Worm (Caenorhabditis elegans) whole organism, L1 larva: ENCODE results near the gene srh-74.

Experiments used
- C04F5.9 ChIP-seq: sonication (generic microtip); optimal IDR thresholded peaks from 2 replicates; lab custom pipeline; 2016; ENCODE audit warnings: missing genetic modification characterization, missing compliant biosample characterization
- C16A3.4 ChIP-seq: fragments of 150-350 bp; optimal IDR thresholded peaks from 2 replicates; lab custom pipeline; 2014; ENCODE audit warnings: missing biosample characterization, missing genetic modification characterization
- F16B12.6 ChIP-seq: fragments of 150-350 bp; optimal IDR thresholded peaks from 2 replicates; lab custom pipeline; 2014; ENCODE audit warnings: missing biosample characterization, missing genetic modification characterization
- Y116A8C.19 ChIP-seq: sonication (generic microtip); optimal IDR thresholded peaks from 2 replicates; lab custom pipeline; 2016; ENCODE audit warnings: missing compliant biosample characterization, missing genetic modification characterization, borderline replicate concordance
- aha-1 ChIP-seq: fragments of 150-350 bp; optimal IDR thresholded peaks from 2 replicates; lab custom pipeline; 2014; ENCODE audit warnings: missing biosample characterization, missing genetic modification characterization
- aly-2 ChIP-seq: fragments of 150-350 bp; optimal IDR thresholded peaks from 2 replicates; lab custom pipeline; 2014; ENCODE audit warnings: missing biosample characterization, missing genetic modification characterization
- ama-1 ChIP-seq: fragments of 150-350 bp; optimal IDR thresholded peaks from 2 replicates; lab custom pipeline; 2014
- blmp-1 ChIP-seq: fragments of 150-350 bp; optimal IDR thresholded peaks from 2 replicates; lab custom pipeline; 2014; ENCODE audit warnings: missing biosample characterization, missing genetic modification characterization
- ceh-63 ChIP-seq: fragments of 200-800 bp; sonication (Bioruptor generic); optimal IDR thresholded peaks from 2 replicates; lab custom pipeline; 2018; ENCODE audit warnings: mild to moderate bottlenecking, missing genetic modification characterization, missing compliant biosample characterization
- ceh-8 ChIP-seq: fragments of 200-800 bp; sonication (Bioruptor generic); optimal IDR thresholded peaks from 2 replicates; lab custom pipeline; 2018; ENCODE audit warnings: mild to moderate bottlenecking, missing genetic modification characterization, moderate library complexity, missing compliant biosample characterization
- ceh-88 ChIP-seq: fragments of 200-800 bp; sonication (Bioruptor generic); IDR thresholded peaks from 2 replicates; pipeline ENCODE4 v1.3.6; 2022; ENCODE audit warnings: missing genetic modification characterization, missing compliant biosample characterization
- ceh-90 ChIP-seq: sonication (generic microtip); optimal IDR thresholded peaks from 2 replicates; lab custom pipeline; 2016; ENCODE audit warnings: missing genetic modification characterization, missing compliant biosample characterization
- dsc-1 ChIP-seq: sonication (generic microtip); optimal IDR thresholded peaks from 2 replicates; lab custom pipeline; 2016; ENCODE audit warnings: mild to moderate bottlenecking, missing genetic modification characterization, missing compliant biosample characterization
- efl-1 ChIP-seq, 4 experiments: fragments of 150-350 bp; optimal IDR thresholded peaks in 3 of 4; peaks in 1 of 4; 1 replicate in 1 of 4; 2 replicates in 3 of 4; lab custom pipeline; 2014; ENCODE audit warnings: missing biosample characterization in 2 of 4, missing genetic modification characterization in 2 of 4, missing genetic modification reagents in 2 of 4
- efl-3 ChIP-seq: fragments of 200-800 bp; sonication (Bioruptor generic); optimal IDR thresholded peaks from 2 replicates; lab custom pipeline; 2018; ENCODE audit warnings: mild to moderate bottlenecking, missing genetic modification characterization, missing compliant biosample characterization
- egl-13 ChIP-seq: sonication (generic microtip); optimal IDR thresholded peaks from 2 replicates; lab custom pipeline; 2016; ENCODE audit warnings: missing genotype, missing genetic modification reagents, missing genetic modification characterization, missing compliant biosample characterization
- elt-2 ChIP-seq: sonication (generic microtip); optimal IDR thresholded peaks from 2 replicates; lab custom pipeline; 2016; ENCODE audit warnings: missing genetic modification characterization, mild to moderate bottlenecking, inconsistent platforms, missing compliant biosample characterization, missing genetic modification reagents
- fkh-8 ChIP-seq: sonication (generic microtip); optimal IDR thresholded peaks from 2 replicates; lab custom pipeline; 2016; ENCODE audit warnings: mild to moderate bottlenecking, missing genetic modification characterization, missing compliant biosample characterization
- hlh-17 ChIP-seq: fragments of 200-800 bp; sonication (Bioruptor generic); optimal IDR thresholded peaks from 2 replicates; lab custom pipeline; 2018; ENCODE audit warnings: missing genetic modification characterization, mild to moderate bottlenecking, missing compliant biosample characterization, moderate library complexity, borderline replicate concordance
- isw-1 ChIP-seq: fragments of 200-800 bp; sonication (Bioruptor generic); IDR thresholded peaks from 2 replicates; pipeline ENCODE4 v1.3.6; 2022; ENCODE audit warnings: missing genetic modification characterization, missing compliant biosample characterization
- jun-1 ChIP-seq: fragments of 150-350 bp; optimal IDR thresholded peaks from 2 replicates; lab custom pipeline; 2014; ENCODE audit warnings: missing biosample characterization, missing genetic modification reagents, missing genetic modification characterization
- lin-13 ChIP-seq: fragments of 150-350 bp; optimal IDR thresholded peaks from 2 replicates; lab custom pipeline; 2014; ENCODE audit warnings: missing biosample characterization, missing genetic modification reagents, missing genetic modification characterization
- lin-15B ChIP-seq: fragments of 150-350 bp; sonication (generic microtip); optimal IDR thresholded peaks from 3 replicates; lab custom pipeline; 2014; ENCODE audit warnings: missing biosample characterization, missing genetic modification characterization
- lsy-2 ChIP-seq, 2 experiments: fragments of 150-350 bp; optimal IDR thresholded peaks; 2 replicates each; lab custom pipeline; 2014; ENCODE audit warnings: missing biosample characterization in 2 of 2, missing genetic modification characterization in 2 of 2
- mab-9 ChIP-seq: fragments of 200-800 bp; sonication (Bioruptor generic); IDR thresholded peaks from 2 replicates; pipeline ENCODE4 v1.3.6; 2022; ENCODE audit warnings: missing genetic modification reagents, missing genetic modification characterization, missing compliant biosample characterization
- mdl-1 ChIP-seq, 2 experiments: fragments of 150-350 bp; optimal IDR thresholded peaks; 2 replicates each; lab custom pipeline; 2014 to 2017; ENCODE audit warnings: missing biosample characterization in 2 of 2, missing genetic modification characterization in 2 of 2, inconsistent platforms in 1 of 2
- mep-1 ChIP-seq: fragments of 150-350 bp; optimal IDR thresholded peaks from 2 replicates; lab custom pipeline; 2014; ENCODE audit warnings: missing biosample characterization, missing genetic modification characterization
- nhr-12 ChIP-seq: sonication (generic microtip); optimal IDR thresholded peaks from 2 replicates; lab custom pipeline; 2017; ENCODE audit warnings: missing biosample characterization, missing genetic modification characterization
- nhr-19 ChIP-seq: fragments of 200-800 bp; sonication (Bioruptor generic); conservative IDR thresholded peaks from 2 replicates; pipeline ENCODE4 v1.3.6; 2022; ENCODE audit warnings: missing genetic modification characterization, missing compliant biosample characterization
- nhr-20 ChIP-seq: sonication (generic microtip); optimal IDR thresholded peaks from 2 replicates; lab custom pipeline; 2016; ENCODE audit warnings: mild to moderate bottlenecking, missing genetic modification characterization, missing compliant biosample characterization
- nhr-47 ChIP-seq: sonication (generic microtip); optimal IDR thresholded peaks from 2 replicates; lab custom pipeline; 2016; ENCODE audit warnings: mild to moderate bottlenecking, missing genetic modification characterization, moderate library complexity, missing compliant biosample characterization
- nhr-71 ChIP-seq: sonication (generic microtip); optimal IDR thresholded peaks from 2 replicates; lab custom pipeline; 2016; ENCODE audit warnings: mild to moderate bottlenecking, missing genetic modification characterization, moderate library complexity, missing compliant biosample characterization
- nhr-76 ChIP-seq: sonication (generic microtip); optimal IDR thresholded peaks from 2 replicates; lab custom pipeline; 2017; ENCODE audit warnings: missing biosample characterization, missing genetic modification characterization
- nhr-77 ChIP-seq: fragments of 150-350 bp; optimal IDR thresholded peaks from 2 replicates; lab custom pipeline; 2014; ENCODE audit warnings: missing biosample characterization, missing genetic modification characterization
- nhr-84 ChIP-seq: sonication (generic microtip); optimal IDR thresholded peaks from 2 replicates; lab custom pipeline; 2017; ENCODE audit warnings: missing biosample characterization, missing genetic modification characterization
- nhr-85 ChIP-seq: sonication (generic microtip); peaks from one replicate; lab custom pipeline; 2016; ENCODE audit warnings: missing genetic modification characterization, inconsistent platforms, missing compliant biosample characterization
- pag-3 ChIP-seq: sonication (generic microtip); optimal IDR thresholded peaks from 2 replicates; lab custom pipeline; 2017; ENCODE audit warnings: missing genetic modification characterization, mild to moderate bottlenecking, missing compliant biosample characterization, antibody characterized with exemption, borderline replicate concordance; ENCODE audit not compliant: insufficient read depth
- pax-3 ChIP-seq: fragments of 200-800 bp; sonication (Bioruptor generic); optimal IDR thresholded peaks from 2 replicates; lab custom pipeline; 2018; ENCODE audit warnings: mild to moderate bottlenecking, missing genetic modification characterization, moderate library complexity, missing compliant biosample characterization
- pqm-1 ChIP-seq: sonication (generic microtip); optimal IDR thresholded peaks from 3 replicates; lab custom pipeline; 2017; ENCODE audit warnings: missing biosample characterization, missing genetic modification characterization
- snpc-4 ChIP-seq: fragments of 150-350 bp; optimal IDR thresholded peaks from 2 replicates; lab custom pipeline; 2014; ENCODE audit warnings: missing biosample characterization, missing genetic modification characterization
- snu-23 ChIP-seq: sonication (generic microtip); optimal IDR thresholded peaks from 2 replicates; lab custom pipeline; 2016; ENCODE audit warnings: missing genetic modification characterization, missing compliant biosample characterization
- sptf-1 ChIP-seq: fragments of 150-350 bp; optimal IDR thresholded peaks from 2 replicates; lab custom pipeline; 2014; ENCODE audit warnings: missing biosample characterization, missing genetic modification characterization
- sup-37 ChIP-seq: fragments of 200-800 bp; sonication (Bioruptor generic); optimal IDR thresholded peaks from 2 replicates; lab custom pipeline; 2018; ENCODE audit warnings: mild to moderate bottlenecking, missing genetic modification characterization, missing compliant biosample characterization
- swsn-7 ChIP-seq: sonication (generic microtip); optimal IDR thresholded peaks from 2 replicates; lab custom pipeline; 2016; ENCODE audit warnings: missing genetic modification characterization, missing compliant biosample characterization
- unc-130 ChIP-seq: fragments of 150-350 bp; optimal IDR thresholded peaks from 2 replicates; lab custom pipeline; 2017; ENCODE audit warnings: missing biosample characterization, missing genetic modification characterization, inconsistent platforms
- unc-30 ChIP-seq: sonication (generic microtip); optimal IDR thresholded peaks from 2 replicates; lab custom pipeline; 2017; ENCODE audit warnings: missing biosample characterization, missing genetic modification characterization
- unc-86 ChIP-seq: sonication (generic microtip); optimal IDR thresholded peaks from 2 replicates; lab custom pipeline; 2016; ENCODE audit warnings: missing genetic modification characterization, missing compliant biosample characterization
- unc-98 ChIP-seq: fragments of 200-800 bp; sonication (Bioruptor generic); IDR thresholded peaks from 2 replicates; pipeline ENCODE4 v1.3.6; 2022; ENCODE audit warnings: missing genetic modification characterization, missing compliant biosample characterization
- vab-15 ChIP-seq: sonication (generic microtip); optimal IDR thresholded peaks from 2 replicates; lab custom pipeline; 2017; ENCODE audit warnings: missing genotype, mild to moderate bottlenecking, missing genetic modification characterization, missing compliant biosample characterization
- xbp-1 ChIP-seq: sonication (generic microtip); optimal IDR thresholded peaks from 2 replicates; lab custom pipeline; 2016; ENCODE audit warnings: missing genetic modification characterization, missing compliant biosample characterization
- zip-4 ChIP-seq: fragments of 200-800 bp; sonication (Bioruptor generic); optimal IDR thresholded peaks from 2 replicates; lab custom pipeline; 2018; ENCODE audit warnings: mild to moderate bottlenecking, missing genetic modification characterization, moderate library complexity, missing compliant biosample characterization
- ztf-11 ChIP-seq, 2 experiments: sonication (generic microtip); optimal IDR thresholded peaks; 2 replicates each; lab custom pipeline; 2016 to 2017; ENCODE audit warnings: missing genetic modification characterization in 2 of 2, missing biosample characterization in 1 of 2, missing compliant biosample characterization in 1 of 2

srh-74 gene

ce11 chrV:11060239-11060984 is 11.8 kb upstream of the srh-74 start, which contains the start of gene T04C12.11:
Gene T04C12.11, minus strand, starts transcription at chrV:11060289.
- TF ChIP-seq Y116A8C.19 (no peak), snu-23 (GFP tag; lab: Kevin White, UChicago) (peak; percentile 65), ceh-90 (tag; lab: Kevin White, UChicago) (no peak), fkh-8 (no peak), aly-2 (tag; lab: Kevin White, UChicago) (no peak), efl-1 (optimal IDR thresholded peaks at IDR 0.05; lab: Kevin White, UChicago) (no peak), efl-1 (GFP tag; optimal IDR thresholded peaks at IDR 0.05 in 1 of 2; lab: Kevin White, UChicago) (peak in 1 of 2 experiments; percentile 64), swsn-7 (tag; lab: Kevin White, UChicago) (no peak), nhr-12 (tag; lab: Kevin White, UChicago) (no peak), unc-98 (GFP tag; lab: Robert Waterston, UW) (no peak), aha-1 (tag; lab: Kevin White, UChicago) (no peak), pax-3 (tag; lab: Kevin White, UChicago) (no peak), nhr-71 (tag; lab: Kevin White, UChicago) (peak; percentile 32), ztf-11 (tag; optimal IDR thresholded peaks at IDR 0.05; lab: Kevin White, UChicago) (no peak), elt-2 (tag; lab: Kevin White, UChicago) (no peak), lin-15B (tag; lab: Kevin White, UChicago) (no peak), nhr-76 (no peak), jun-1 (no peak), unc-30 (tag; lab: Kevin White, UChicago) (no peak), C16A3.4 (tag; lab: Kevin White, UChicago) (peak; percentile 8), ceh-8 (GFP tag; lab: Kevin White, UChicago) (no peak), nhr-20 (peak; percentile 66), nhr-47 (tag; lab: Kevin White, UChicago) (no peak), ama-1 (no peak), xbp-1 (no peak), sup-37 (GFP tag; lab: Kevin White, UChicago) (no peak), lsy-2 (tag; optimal IDR thresholded peaks at IDR 0.05; lab: Kevin White, UChicago) (peak in 1 of 2 experiments; percentile 30), dsc-1 (tag; lab: Kevin White, UChicago) (no peak), lin-13 (no peak), snpc-4 (tag; lab: Kevin White, UChicago) (no peak), mab-9 (GFP tag; lab: Robert Waterston, UW) (no peak), efl-3 (GFP tag; lab: Kevin White, UChicago) (no peak), ceh-63 (GFP tag; lab: Kevin White, UChicago) (no peak), nhr-85 (tag; lab: Kevin White, UChicago) (peak; percentile 85), isw-1 (GFP tag; lab: Robert Waterston, UW) (no peak), ceh-88 (no peak), pag-3 (tag; lab: Kevin White, UChicago) (no peak), sptf-1 (tag; lab: Kevin White, UChicago) (no peak), unc-86 (tag; lab: Kevin White, UChicago) (no peak), hlh-17 (GFP tag; lab: Kevin White, UChicago) (no peak), mep-1 (tag; lab: Kevin White, UChicago) (peak; percentile 77), F16B12.6 (no peak), unc-130 (tag; lab: Kevin White, UChicago) (no peak), nhr-77 (no peak), mdl-1 (tag; optimal IDR thresholded peaks at IDR 0.05; lab: Kevin White, UChicago) (peak in 1 of 2 experiments; percentile 43), zip-4 (no peak), C04F5.9 (tag; lab: Kevin White, UChicago) (no peak), egl-13 (tag; lab: Kevin White, UChicago) (no peak), blmp-1 (tag; lab: Kevin White, UChicago) (peak; percentile 99), pqm-1 (tag; lab: Kevin White, UChicago) (no peak), nhr-84 (tag; lab: Kevin White, UChicago) (no peak), vab-15 (no peak), nhr-19 (GFP tag; lab: Robert Waterston, UW) (no peak)
